Fruit fly (Drosophila melanogaster): ENCODE data around the gene CG13404.

The CG13404 gene

DNA sequence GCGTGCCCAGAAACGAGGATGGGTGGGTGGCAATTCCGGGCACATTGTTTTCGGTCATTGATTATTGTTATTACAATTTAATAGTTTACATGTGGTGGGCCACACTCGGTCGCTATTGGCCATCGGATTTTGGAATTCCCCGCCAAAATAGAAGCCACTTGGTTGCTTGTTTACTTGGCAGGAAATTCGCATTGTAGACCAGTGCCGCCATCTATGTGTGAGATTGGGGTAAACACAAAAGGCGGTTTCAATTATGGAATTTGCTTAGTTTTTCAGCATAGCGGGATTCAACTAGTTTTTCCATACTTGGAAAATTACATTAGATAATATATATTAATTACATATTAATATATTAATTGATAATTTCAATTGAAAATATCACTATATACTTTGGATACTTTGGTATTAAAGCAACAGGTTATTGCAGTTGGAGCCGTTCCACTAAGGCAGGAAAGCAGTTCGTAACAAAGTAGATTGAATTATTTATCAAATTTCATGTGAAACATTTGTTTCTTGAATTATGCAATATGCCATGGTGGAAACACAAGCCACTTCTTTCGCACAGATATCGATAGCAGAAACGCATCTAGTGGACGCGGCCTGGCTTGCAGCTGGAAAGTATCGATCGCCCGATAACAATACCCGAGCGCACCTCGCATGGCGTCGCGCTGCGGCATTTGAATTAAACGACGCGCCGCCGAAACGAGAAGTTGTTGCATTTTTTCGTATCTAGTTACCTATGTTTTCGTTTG, 18.8 kb downstream of the CG13404 start, which contains the start of gene mud:
TSS of gene mud (plus strand) at position 698 of the 752 bp plus-strand sequence.
- TF ChIP-seq Hr39 (GFP tag; optimal IDR thresholded peaks at IDR 0.05) (no peak), eg (GFP tag; IDR thresholded peaks at IDR 0.05) (peak; percentile 33; the same call in 1 of the 3 replicates), CG31627 (GFP tag; optimal IDR thresholded peaks at IDR 0.05) (peak; percentile 11), CG6808 (GFP tag; optimal IDR thresholded peaks at IDR 0.05) (no peak), CG4318 (GFP tag; optimal IDR thresholded peaks at IDR 0.05) (no peak), CG9139 (GFP tag; optimal IDR thresholded peaks at IDR 0.05) (no peak), Sox15 (GFP tag; optimal IDR thresholded peaks at IDR 0.05) (no peak), CG10631 (GFP tag; optimal IDR thresholded peaks at IDR 0.05) (peak; percentile 12)

DNA sequence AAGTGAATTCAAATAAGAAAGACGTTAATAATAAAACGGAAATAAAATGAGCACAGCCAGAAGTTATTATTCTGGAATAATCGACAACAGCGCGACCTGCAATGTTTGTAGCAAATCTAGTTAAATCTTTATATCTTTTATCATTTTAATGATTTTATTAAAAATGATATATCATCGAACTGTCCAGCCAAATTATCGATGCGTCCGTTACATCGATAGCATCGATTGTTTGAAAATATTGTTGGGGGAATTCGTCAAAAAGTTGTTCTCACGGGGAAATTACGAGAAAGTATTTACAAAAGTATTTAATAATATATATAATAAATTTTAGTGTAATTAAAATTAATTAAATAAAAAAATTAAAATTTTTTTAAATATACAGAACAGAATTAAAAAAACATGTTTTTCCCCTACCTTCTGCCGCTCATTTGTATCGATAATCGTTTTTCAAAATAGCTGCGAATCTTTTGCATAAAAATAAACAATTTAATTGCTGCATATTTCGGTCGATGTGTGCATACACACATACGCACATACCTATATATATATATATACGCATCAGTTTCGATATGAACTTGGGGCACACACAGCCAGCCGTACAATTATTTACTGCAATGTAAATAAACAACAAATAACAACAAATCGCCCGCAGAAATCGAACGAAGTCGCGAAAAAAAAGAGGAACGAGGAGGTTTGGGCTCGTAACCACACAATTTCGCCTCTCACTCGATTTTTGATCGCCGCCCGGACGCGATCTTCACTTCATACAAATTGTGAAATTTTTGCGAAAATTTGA, 22.9 kb downstream of the CG13404 start, which contains the start of gene CG32599:
TSS of gene CG32599 (plus strand) at position 746 of the 796 bp plus-strand sequence.
- TF ChIP-seq Smox (GFP tag; optimal IDR thresholded peaks at IDR 0.05), result peak; percentile 1
- TF ChIP-seq Gug (GFP tag; IDR thresholded peaks at IDR 0.05), result no peak
- TF ChIP-seq vri (GFP tag; optimal IDR thresholded peaks at IDR 0.05), result no peak
- TF ChIP-seq CG6163 (GFP tag; IDR thresholded peaks at IDR 0.05), result peak; percentile 41; the same call in 1 of the 3 replicates
- TF ChIP-seq CG3032 (tag; optimal IDR thresholded peaks at IDR 0.05), result peak; percentile 23
- TF ChIP-seq dac (GFP tag; optimal IDR thresholded peaks at IDR 0.05), result no peak
- TF ChIP-seq CG11294 (GFP tag; IDR thresholded peaks at IDR 0.05), result no peak
- no peak for TF ChIP-seq Lpt (GFP tag; optimal IDR thresholded peaks at IDR 0.05)
- peak; percentile 3 for TF ChIP-seq OdsH (GFP tag; optimal IDR thresholded peaks at IDR 0.05)
- TF ChIP-seq achi (GFP tag; optimal IDR thresholded peaks at IDR 0.05), result peak; percentile 15
- TF ChIP-seq CG9139 (GFP tag; optimal IDR thresholded peaks at IDR 0.05), result no peak
- no peak for TF ChIP-seq CG6276 (GFP tag; optimal IDR thresholded peaks at IDR 0.05)
- TF ChIP-seq ss (GFP tag; optimal IDR thresholded peaks at IDR 0.05), result no peak
- no peak for TF ChIP-seq Hr39 (GFP tag; optimal IDR thresholded peaks at IDR 0.05)
- peak; percentile 13 for TF ChIP-seq CG6792 (GFP tag; optimal IDR thresholded peaks at IDR 0.05)
- no peak for TF ChIP-seq Hr4 (GFP tag; optimal IDR thresholded peaks at IDR 0.05)
- peak; percentile 11 for TF ChIP-seq acj6 (GFP tag; optimal IDR thresholded peaks at IDR 0.05)
- peak; percentile 62; the same call in 2 of the 3 replicates for TF ChIP-seq eg (GFP tag; IDR thresholded peaks at IDR 0.05)
- TF ChIP-seq Sox15 (GFP tag; optimal IDR thresholded peaks at IDR 0.05), result no peak
- TF ChIP-seq Eip93F (GFP tag; optimal IDR thresholded peaks at IDR 0.05), result peak; percentile 4
- TF ChIP-seq CG11902 (GFP tag; optimal IDR thresholded peaks at IDR 0.05), result no peak
- no peak for TF ChIP-seq net (GFP tag; optimal IDR thresholded peaks at IDR 0.05)
- TF ChIP-seq CG6854 (GFP tag; optimal IDR thresholded peaks at IDR 0.05), result no peak
- no peak for TF ChIP-seq CG8319 (GFP tag; optimal IDR thresholded peaks at IDR 0.05)
- TF ChIP-seq CG1621 (tag; optimal IDR thresholded peaks at IDR 0.05), result no peak
- no peak for TF ChIP-seq CG34406 (GFP tag; optimal IDR thresholded peaks at IDR 0.05)
- TF ChIP-seq topi (GFP tag; optimal IDR thresholded peaks at IDR 0.05), result no peak
- peak; percentile 19 for TF ChIP-seq CG8632 (GFP tag; optimal IDR thresholded peaks at IDR 0.05)
- no peak for TF ChIP-seq CG31627 (GFP tag; optimal IDR thresholded peaks at IDR 0.05)
- no peak for TF ChIP-seq Eip75B (GFP tag; optimal IDR thresholded peaks at IDR 0.05)
- TF ChIP-seq salr (GFP tag; optimal IDR thresholded peaks at IDR 0.05), result no peak
- peak; percentile 39 for TF ChIP-seq Eip78C (GFP tag)
- TF ChIP-seq Met (GFP tag; optimal IDR thresholded peaks at IDR 0.05), result no peak
- peak; percentile 14 for TF ChIP-seq Ets96B (tag; optimal IDR thresholded peaks at IDR 0.05)
- TF ChIP-seq CG7368 (GFP tag; optimal IDR thresholded peaks at IDR 0.05), result no peak
- TF ChIP-seq CG10631 (GFP tag; optimal IDR thresholded peaks at IDR 0.05), result peak; percentile 36
- no peak for TF ChIP-seq dsx (GFP tag; optimal IDR thresholded peaks at IDR 0.05; ENCODE audit: poor library complexity, severe bottlenecking)
- no peak for TF ChIP-seq CG6808 (GFP tag; optimal IDR thresholded peaks at IDR 0.05)

Data from whole organism, prepupa.